Worm (Caenorhabditis elegans) whole organism, midembryonic: ENCODE results near the gene ikke-1.

Source experiments
- T22C8.4 ChIP-seq: fragments of 200-800 bp; sonication (Bioruptor generic); IDR thresholded peaks from 2 replicates; pipeline ENCODE4 v1.3.6; 2022; ENCODE audit warnings: missing genetic modification characterization, missing compliant biosample characterization
- klf-2 ChIP-seq: fragments of 200-800 bp; sonication (Bioruptor generic); conservative IDR thresholded peaks from 2 replicates; pipeline ENCODE4 v1.3.6; 2022; ENCODE audit warnings: missing genetic modification reagents, missing genetic modification characterization, missing compliant biosample characterization

- TF ChIP-seq T22C8.4 (no peak), klf-2 (GFP tag; lab: Robert Waterston, UW) (no peak)
These were observed at the start of gene ikke-1 for ce11 chrIII:9050600-9050999.
